Worm (Caenorhabditis elegans): ENCODE measurements around the gene T05A7.6.

The T05A7.6 gene

DNA sequence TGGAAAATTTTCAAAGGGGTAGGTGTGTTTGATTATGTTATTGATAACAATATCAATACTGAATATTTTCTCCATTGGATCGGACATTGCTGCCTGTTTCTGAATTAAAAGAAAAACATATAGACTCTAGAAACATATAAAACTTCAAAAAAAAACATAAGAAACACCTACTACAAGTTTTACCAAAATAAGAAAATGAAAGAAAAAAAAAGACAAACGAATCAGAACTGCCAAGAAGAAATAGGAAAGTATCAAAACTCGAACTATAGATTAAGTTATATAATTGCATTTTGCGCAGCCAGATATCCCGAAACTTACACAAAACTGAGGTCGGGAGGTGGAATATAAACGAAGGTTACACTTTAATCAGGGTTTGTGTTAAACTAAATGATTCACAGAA, 6.2 kb downstream of the T05A7.6 start, which contains the start of gene T05A7.11:
Gene T05A7.11 (minus strand): TSS at position 101 of the 400 bp plus-strand sequence.
- TF ChIP-seq tra-4 (tag; optimal IDR thresholded peaks at IDR 0.05) (no peak), ceh-13 (GFP tag; optimal IDR thresholded peaks at IDR 0.05) (no peak), hnd-1 (tag; optimal IDR thresholded peaks at IDR 0.05) (no peak), ama-1 (optimal IDR thresholded peaks at IDR 0.05) (no peak), tbx-37 (GFP tag; conservative IDR thresholded peaks at IDR 0.05) (no peak), pes-1 (GFP tag; IDR thresholded peaks at IDR 0.05) (no peak), ceh-36 (tag; optimal IDR thresholded peaks at IDR 0.05) (no peak), flt-1 (GFP tag; IDR thresholded peaks at IDR 0.05) (no peak), tbx-11 (GFP tag; IDR thresholded peaks at IDR 0.05) (no peak), B0310.2 (tag; optimal IDR thresholded peaks at IDR 0.05) (no peak), hmg-4 (GFP tag; optimal IDR thresholded peaks at IDR 0.05) (no peak), ets-7 (tag; optimal IDR thresholded peaks at IDR 0.05) (no peak), aly-1 (tag; optimal IDR thresholded peaks at IDR 0.05) (no peak), F13C5.2 (tag; optimal IDR thresholded peaks at IDR 0.05) (no peak), sea-1 (GFP tag; conservative IDR thresholded peaks at IDR 0.05) (no peak), hmbx-1 (tag; optimal IDR thresholded peaks at IDR 0.05) (no peak), scrt-1 (GFP tag; IDR thresholded peaks at IDR 0.05) (no peak)

DNA sequence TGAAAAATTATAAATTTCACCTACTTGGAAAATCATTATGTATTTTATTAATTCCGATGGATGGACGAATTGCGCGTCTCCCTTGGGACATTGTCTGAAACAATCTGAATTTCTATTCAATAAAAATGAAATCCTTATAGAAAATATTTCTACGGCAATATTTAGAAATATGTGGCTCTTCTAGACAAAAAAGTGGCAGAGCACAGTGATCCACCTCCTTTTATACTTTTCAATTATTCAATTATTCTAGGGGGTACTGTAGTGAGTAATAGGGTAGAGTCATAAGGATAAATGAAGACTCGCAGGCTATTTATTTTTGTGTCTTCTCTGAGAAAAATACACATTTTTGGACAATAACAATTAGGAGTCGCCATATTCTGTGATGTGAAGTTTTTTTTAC, 8.4 kb downstream of the T05A7.6 start, which contains the start of gene T05A7.12:
Gene T05A7.12 (minus strand): TSS at position 101 of the 400 bp plus-strand sequence.
- TF ChIP-seq tbx-11 (GFP tag; IDR thresholded peaks at IDR 0.05): no peak
- no peak for TF ChIP-seq tbx-37 (GFP tag; conservative IDR thresholded peaks at IDR 0.05)
- TF ChIP-seq ama-1 (optimal IDR thresholded peaks at IDR 0.05): no peak

- TF ChIP-seq sea-1 (GFP tag; conservative IDR thresholded peaks at IDR 0.05) (no peak), flt-1 (GFP tag; IDR thresholded peaks at IDR 0.05) (no peak), ceh-13 (GFP tag; optimal IDR thresholded peaks at IDR 0.05) (no peak)
Measured at ce11 chrII:4661278-4661677, 10.3 kb downstream of the T05A7.6 start, which contains the start of gene T05A7.13. Gene T05A7.13, minus strand, starts transcription at chrII:4661378.

DNA sequence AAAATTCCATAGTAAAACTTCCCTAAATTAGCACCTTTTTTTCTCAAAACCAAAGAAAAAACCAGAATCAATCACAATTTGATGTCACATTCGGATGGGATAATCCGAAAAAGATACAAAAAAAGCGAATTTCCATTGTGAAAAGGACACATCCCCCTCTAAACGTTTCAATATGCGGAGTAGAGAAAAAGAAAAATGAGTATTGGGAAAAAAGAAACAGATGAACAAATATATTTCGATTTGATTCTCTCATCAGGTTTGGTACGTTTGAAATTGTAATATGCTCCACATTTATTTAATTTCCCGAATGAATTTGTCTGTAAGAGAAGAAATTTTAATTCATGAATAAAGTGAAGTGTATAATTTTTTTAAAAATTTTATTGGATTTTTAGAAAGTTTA, 13.3 kb downstream of the T05A7.6 start:
- TF ChIP-seq sea-1 (GFP tag; conservative IDR thresholded peaks at IDR 0.05) (no peak), F13C5.2 (tag; optimal IDR thresholded peaks at IDR 0.05) (no peak), ceh-13 (GFP tag; optimal IDR thresholded peaks at IDR 0.05) (no peak), aly-1 (tag; optimal IDR thresholded peaks at IDR 0.05) (no peak), ama-1 (optimal IDR thresholded peaks at IDR 0.05) (no peak), tbx-37 (GFP tag; conservative IDR thresholded peaks at IDR 0.05) (no peak), ceh-36 (tag; optimal IDR thresholded peaks at IDR 0.05) (no peak), pes-1 (GFP tag; IDR thresholded peaks at IDR 0.05) (no peak), hnd-1 (tag; optimal IDR thresholded peaks at IDR 0.05) (no peak), scrt-1 (GFP tag; IDR thresholded peaks at IDR 0.05) (no peak), flt-1 (GFP tag; IDR thresholded peaks at IDR 0.05) (no peak), hmbx-1 (tag; optimal IDR thresholded peaks at IDR 0.05) (no peak), hmg-4 (GFP tag; optimal IDR thresholded peaks at IDR 0.05) (no peak), tbx-11 (GFP tag; IDR thresholded peaks at IDR 0.05) (no peak), ets-7 (tag; optimal IDR thresholded peaks at IDR 0.05) (no peak), B0310.2 (tag; optimal IDR thresholded peaks at IDR 0.05) (no peak), tra-4 (tag; optimal IDR thresholded peaks at IDR 0.05) (no peak)

ce11 chrII:4657370-4657769, 14.2 kb downstream of the T05A7.6 start:
- TF ChIP-seq tbx-37 (GFP tag; conservative IDR thresholded peaks at IDR 0.05) (no peak), sea-1 (GFP tag; conservative IDR thresholded peaks at IDR 0.05) (no peak)

ce11 chrII:4655834-4656233, 15.8 kb downstream of the T05A7.6 start, which contains the start of gene fut-6:
Gene fut-6, minus strand, starts transcription at chrII:4655934.
- no peak for TF ChIP-seq ets-7 (tag; optimal IDR thresholded peaks at IDR 0.05)
- TF ChIP-seq F13C5.2 (tag; optimal IDR thresholded peaks at IDR 0.05): no peak
- TF ChIP-seq aly-1 (tag; optimal IDR thresholded peaks at IDR 0.05): no peak
- TF ChIP-seq hmbx-1 (tag; optimal IDR thresholded peaks at IDR 0.05): no peak

DNA sequence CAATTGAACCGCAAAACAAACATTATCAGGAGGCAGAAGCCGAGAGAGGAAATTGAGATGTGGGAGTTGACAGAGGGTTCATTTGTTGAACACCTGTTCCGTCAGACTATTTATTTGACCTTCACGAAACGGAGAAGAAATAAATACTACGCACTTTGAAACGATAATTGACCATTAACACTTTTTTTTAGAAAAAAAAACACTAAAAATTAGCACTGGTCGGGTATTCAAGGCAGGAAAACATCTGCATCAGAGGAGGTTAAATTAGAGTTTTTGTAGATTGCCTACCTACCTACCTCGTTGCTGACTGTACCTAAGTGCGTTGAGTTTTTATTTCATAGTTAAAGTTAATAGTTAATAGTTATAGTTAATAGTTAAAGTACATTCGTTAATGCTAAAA, 21.5 kb downstream of the T05A7.6 start:
- no peak for TF ChIP-seq hmbx-1 (tag; optimal IDR thresholded peaks at IDR 0.05)
- TF ChIP-seq hmg-4 (GFP tag; optimal IDR thresholded peaks at IDR 0.05): no peak

ce11 chrII:4648785-4649184, 22.8 kb downstream of the T05A7.6 start, which contains the start of gene lgc-27:
Gene lgc-27, plus strand, starts transcription at chrII:4649085.
- no peak for TF ChIP-seq ceh-36 (tag; optimal IDR thresholded peaks at IDR 0.05)
- no peak for TF ChIP-seq scrt-1 (GFP tag; IDR thresholded peaks at IDR 0.05)
- TF ChIP-seq ceh-13 (GFP tag; optimal IDR thresholded peaks at IDR 0.05): no peak
- TF ChIP-seq hmg-4 (GFP tag; optimal IDR thresholded peaks at IDR 0.05): no peak
- TF ChIP-seq tbx-37 (GFP tag; conservative IDR thresholded peaks at IDR 0.05): no peak
- no peak for TF ChIP-seq tbx-11 (GFP tag; IDR thresholded peaks at IDR 0.05)
- TF ChIP-seq sea-1 (GFP tag; conservative IDR thresholded peaks at IDR 0.05): no peak
- TF ChIP-seq B0310.2 (tag; optimal IDR thresholded peaks at IDR 0.05): no peak
- TF ChIP-seq pes-1 (GFP tag; IDR thresholded peaks at IDR 0.05): no peak

DNA sequence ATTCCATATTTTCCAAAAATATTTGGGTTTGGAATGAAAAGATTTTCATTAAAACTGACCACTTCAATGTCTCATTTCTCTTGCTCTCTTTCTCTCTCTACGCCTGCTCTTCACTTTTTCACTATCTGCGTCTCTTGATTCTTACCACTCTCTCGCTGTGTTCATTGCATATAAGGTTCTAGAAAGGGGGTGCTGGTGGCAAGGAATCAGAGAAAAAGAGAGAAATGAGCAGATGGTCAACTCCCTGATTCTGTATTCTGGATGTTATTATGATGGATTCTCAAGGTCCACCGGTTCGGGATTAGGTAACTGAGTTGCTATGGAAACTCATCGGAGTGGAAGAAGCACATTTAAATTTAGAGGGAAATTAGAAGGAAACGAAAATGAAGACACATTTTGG, 30.8 kb downstream of the T05A7.6 start:
- TF ChIP-seq hmbx-1 (tag; optimal IDR thresholded peaks at IDR 0.05) (no peak), hmg-4 (GFP tag; optimal IDR thresholded peaks at IDR 0.05) (no peak), ceh-13 (GFP tag; optimal IDR thresholded peaks at IDR 0.05) (no peak), ets-7 (tag; optimal IDR thresholded peaks at IDR 0.05) (no peak), tra-4 (tag; optimal IDR thresholded peaks at IDR 0.05) (no peak), ama-1 (optimal IDR thresholded peaks at IDR 0.05) (no peak), scrt-1 (GFP tag; IDR thresholded peaks at IDR 0.05) (no peak), flt-1 (GFP tag; IDR thresholded peaks at IDR 0.05) (no peak), tbx-37 (GFP tag; conservative IDR thresholded peaks at IDR 0.05) (no peak), tbx-11 (GFP tag; IDR thresholded peaks at IDR 0.05) (no peak), ceh-36 (tag; optimal IDR thresholded peaks at IDR 0.05) (no peak), F13C5.2 (tag; optimal IDR thresholded peaks at IDR 0.05) (no peak)
